Worm (Caenorhabditis elegans) whole organism, L2 larva: ENCODE measurements around the gene F26G1.9.

ENCODE experiments used
- dmd-4 ChIP-seq: sonication (generic microtip); optimal IDR thresholded peaks from 2 replicates; lab custom pipeline; 2017; ENCODE audit warnings: missing biosample characterization, missing genetic modification characterization
- lin-11 ChIP-seq: fragments of 150-350 bp; sonication (generic microtip); optimal IDR thresholded peaks from 2 replicates; lab custom pipeline; 2014; ENCODE audit warnings: missing biosample characterization, missing genetic modification characterization, inconsistent platforms, mixed read lengths

ce11 chrII:4773891-4774432 lies at the start of gene F26G1.9, which contains the start of gene F26G1.10:
- no peak for TF ChIP-seq dmd-4 (tag; lab: Kevin White, UChicago)
- TF ChIP-seq lin-11 = no peak
